Worm (Caenorhabditis elegans) whole organism, young adult: ENCODE data around the gene T21C9.9.
A peak's percentile ranks its signal among the peaks of the same experiment; 100 is the strongest.

Source experiments
- B0336.3 ChIP-seq: fragments of 200-800 bp; sonication (Bioruptor generic); IDR thresholded peaks from 2 replicates; pipeline ENCODE4 v1.3.6; 2022; ENCODE audit warnings: missing genetic modification characterization, missing compliant biosample characterization
- D2030.7 ChIP-seq: fragments of 200-800 bp; sonication (Bioruptor generic); IDR thresholded peaks from 2 replicates; pipeline ENCODE4 v1.3.6; 2022; ENCODE audit warnings: missing genetic modification reagents, missing genetic modification characterization, missing compliant biosample characterization
- F22D6.2 ChIP-seq: sonication (generic microtip); optimal IDR thresholded peaks from 2 replicates; lab custom pipeline; 2016; ENCODE audit warnings: mild to moderate bottlenecking, missing genetic modification characterization, missing compliant biosample characterization
- F23B12.7 ChIP-seq: sonication (generic microtip); optimal IDR thresholded peaks from 2 replicates; lab custom pipeline; 2017; ENCODE audit warnings: missing genetic modification characterization, mild to moderate bottlenecking, missing compliant biosample characterization, antibody characterized with exemption, moderate library complexity; ENCODE audit not compliant: insufficient read depth
- F55B11.4 ChIP-seq: sonication (generic microtip); optimal IDR thresholded peaks from 2 replicates; lab custom pipeline; 2016; ENCODE audit warnings: missing compliant biosample characterization, missing genetic modification characterization, borderline replicate concordance; ENCODE audit not compliant: insufficient read depth
- Y53G8AR.9 ChIP-seq: fragments of 200-800 bp; sonication (Bioruptor generic); conservative IDR thresholded peaks from 2 replicates; pipeline ENCODE4 v1.3.6; 2022; ENCODE audit warnings: missing genetic modification reagents, missing genetic modification characterization, missing compliant biosample characterization
- aptf-2 ChIP-seq: fragments of 200-800 bp; sonication (Bioruptor generic); conservative IDR thresholded peaks from 2 replicates; pipeline ENCODE4 v1.3.6; 2022; ENCODE audit warnings: missing genetic modification reagents, missing genetic modification characterization, missing compliant biosample characterization
- aptf-3 ChIP-seq: fragments of 200-800 bp; sonication (Bioruptor generic); IDR thresholded peaks from 2 replicates; pipeline ENCODE4 v1.3.6; 2022; ENCODE audit warnings: missing genetic modification characterization, missing compliant biosample characterization
- attf-3 ChIP-seq: fragments of 200-800 bp; sonication (Bioruptor generic); conservative IDR thresholded peaks from 2 replicates; pipeline ENCODE4 v1.3.6; 2022; ENCODE audit warnings: missing genetic modification reagents, missing genetic modification characterization, missing compliant biosample characterization
- attf-5 ChIP-seq: fragments of 200-800 bp; sonication (Bioruptor generic); optimal IDR thresholded peaks from 2 replicates; lab custom pipeline; 2018; ENCODE audit warnings: mild to moderate bottlenecking, missing genetic modification characterization, missing compliant biosample characterization
- ceh-100 ChIP-seq: fragments of 200-800 bp; sonication (Bioruptor generic); IDR thresholded peaks from 2 replicates; pipeline ENCODE4 v1.3.6; 2022; ENCODE audit warnings: missing genetic modification reagents, missing genetic modification characterization, missing compliant biosample characterization
- dpl-1 ChIP-seq: fragments of 150-350 bp; optimal IDR thresholded peaks from 2 replicates; lab custom pipeline; 2014; ENCODE audit warnings: missing biosample characterization, missing genetic modification reagents, missing genetic modification characterization
- efl-1 ChIP-seq: fragments of 150-350 bp; optimal IDR thresholded peaks from 2 replicates; lab custom pipeline; 2014; ENCODE audit warnings: missing biosample characterization, missing genetic modification reagents, missing genetic modification characterization
- egl-18 ChIP-seq: fragments of 200-800 bp; sonication (Bioruptor generic); IDR thresholded peaks from 2 replicates; pipeline ENCODE4 v1.3.6; 2022; ENCODE audit warnings: missing genetic modification reagents, missing genetic modification characterization, missing compliant biosample characterization
- egl-44 ChIP-seq: fragments of 200-800 bp; sonication (Bioruptor generic); IDR thresholded peaks from 2 replicates; pipeline ENCODE4 v1.3.6; 2022; ENCODE audit warnings: missing genetic modification reagents, missing genetic modification characterization, missing compliant biosample characterization
- egrh-3 ChIP-seq: fragments of 200-800 bp; sonication (Bioruptor generic); IDR thresholded peaks from 2 replicates; pipeline ENCODE4 v1.3.6; 2022; ENCODE audit warnings: missing genetic modification reagents, missing genetic modification characterization, missing compliant biosample characterization
- hmg-1.2 ChIP-seq: fragments of 200-800 bp; sonication (Bioruptor generic); IDR thresholded peaks from 2 replicates; pipeline ENCODE4 v1.3.6; 2022; ENCODE audit warnings: missing genetic modification reagents, missing genetic modification characterization, missing compliant biosample characterization
- hrde-1 ChIP-seq: sonication (generic microtip); optimal IDR thresholded peaks from 2 replicates; lab custom pipeline; 2016; ENCODE audit warnings: missing genetic modification characterization, mild to moderate bottlenecking, missing compliant biosample characterization, moderate library complexity, missing genotype, missing genetic modification reagents, borderline replicate concordance
- lsl-1 ChIP-seq: fragments of 200-800 bp; sonication (Bioruptor generic); optimal IDR thresholded peaks from 2 replicates; lab custom pipeline; 2018; ENCODE audit warnings: mild to moderate bottlenecking, missing genetic modification characterization, moderate library complexity, missing compliant biosample characterization
- madf-10 ChIP-seq: sonication (generic microtip); optimal IDR thresholded peaks from 2 replicates; lab custom pipeline; 2016; ENCODE audit warnings: mild to moderate bottlenecking, missing genetic modification characterization, missing compliant biosample characterization
- madf-6 ChIP-seq: fragments of 200-800 bp; sonication (Bioruptor generic); IDR thresholded peaks from 2 replicates; pipeline ENCODE4 v1.3.6; 2022; ENCODE audit warnings: missing genetic modification reagents, missing genetic modification characterization, missing compliant biosample characterization
- madf-8 ChIP-seq: fragments of 200-800 bp; sonication (Bioruptor generic); conservative IDR thresholded peaks from 2 replicates; pipeline ENCODE4 v1.3.6; 2022; ENCODE audit warnings: missing genetic modification reagents, missing genetic modification characterization, missing compliant biosample characterization
- nhr-120 ChIP-seq: fragments of 200-800 bp; sonication (Bioruptor generic); IDR thresholded peaks from 2 replicates; pipeline ENCODE4 v1.3.6; 2022; ENCODE audit warnings: missing genetic modification characterization, missing compliant biosample characterization
- nhr-90 ChIP-seq: sonication (generic microtip); optimal IDR thresholded peaks from 2 replicates; lab custom pipeline; 2016; ENCODE audit warnings: missing genotype, mild to moderate bottlenecking, missing genetic modification characterization, missing compliant biosample characterization
- pha-4 ChIP-seq: fragments of 150-350 bp; sonication (generic microtip); optimal IDR thresholded peaks from 2 replicates; lab custom pipeline; 2014; ENCODE audit warnings: missing biosample characterization, missing genetic modification reagents, missing genetic modification characterization
- rec-8 ChIP-seq, 2 experiments: sonication (generic microtip); optimal IDR thresholded peaks; 2 replicates each; lab custom pipeline; 2016; ENCODE audit warnings: mild to moderate bottlenecking in 2 of 2, missing genetic modification characterization in 2 of 2, missing genetic modification reagents in 2 of 2, missing genotype in 2 of 2, missing biosample characterization in 1 of 2, missing compliant biosample characterization in 1 of 2, moderate library complexity in 1 of 2
- repo-1 ChIP-seq: sonication (generic microtip); optimal IDR thresholded peaks from 2 replicates; lab custom pipeline; 2017; ENCODE audit warnings: mild to moderate bottlenecking, missing genetic modification characterization, missing compliant biosample characterization
- rpc-1 ChIP-seq, 2 experiments: fragments of 150-350 bp in 1 of 2; sonication (generic microtip) in 1 of 2; optimal IDR thresholded peaks; 2 replicates each; lab custom pipeline; 2014 to 2018; ENCODE audit warnings: missing biosample characterization in 1 of 2, missing genetic modification characterization in 1 of 2, missing genetic modification reagents in 1 of 2, missing genotype in 1 of 2
- sptf-2 ChIP-seq: fragments of 200-800 bp; sonication (Bioruptor generic); optimal IDR thresholded peaks from 2 replicates; lab custom pipeline; 2018; ENCODE audit warnings: mild to moderate bottlenecking, missing genetic modification characterization, missing compliant biosample characterization
- tbx-9 ChIP-seq: sonication (generic microtip); optimal IDR thresholded peaks from 2 replicates; lab custom pipeline; 2016; ENCODE audit warnings: borderline replicate concordance, missing genetic modification characterization, inconsistent platforms, missing compliant biosample characterization
- unc-130 ChIP-seq: sonication (generic microtip); optimal IDR thresholded peaks from 2 replicates; lab custom pipeline; 2016; ENCODE audit warnings: missing genetic modification reagents, missing genetic modification characterization, missing compliant biosample characterization
- xnd-1 ChIP-seq: sonication (generic microtip); optimal IDR thresholded peaks from 2 replicates; lab custom pipeline; 2016; ENCODE audit warnings: missing genotype, missing genetic modification reagents, missing genetic modification characterization, missing compliant biosample characterization
- ztf-28 ChIP-seq: fragments of 200-800 bp; sonication (Bioruptor generic); IDR thresholded peaks from 2 replicates; pipeline ENCODE4 v1.3.6; 2022; ENCODE audit warnings: missing genetic modification reagents, missing genetic modification characterization, missing compliant biosample characterization

T21C9.9 gene

ce11 chrV:10630497-10630896 lies 38.1 kb upstream of the T21C9.9 start:
- TF ChIP-seq repo-1 (tag; lab: Kevin White, UChicago): no peak
- no peak for TF ChIP-seq egl-44 (GFP tag; lab: Robert Waterston, UW)
- no peak for TF ChIP-seq madf-8
- no peak for TF ChIP-seq D2030.7 (GFP tag; lab: Robert Waterston, UW)
- TF ChIP-seq rec-8 (tag; optimal IDR thresholded peaks at IDR 0.05; lab: Kevin White, UChicago): no peak
- TF ChIP-seq Y53G8AR.9: no peak
- no peak for TF ChIP-seq pha-4 (tag; lab: Kevin White, UChicago)
- no peak for TF ChIP-seq hrde-1 (tag; lab: Kevin White, UChicago)
- TF ChIP-seq sptf-2 (GFP tag; lab: Kevin White, UChicago): no peak

DNA sequence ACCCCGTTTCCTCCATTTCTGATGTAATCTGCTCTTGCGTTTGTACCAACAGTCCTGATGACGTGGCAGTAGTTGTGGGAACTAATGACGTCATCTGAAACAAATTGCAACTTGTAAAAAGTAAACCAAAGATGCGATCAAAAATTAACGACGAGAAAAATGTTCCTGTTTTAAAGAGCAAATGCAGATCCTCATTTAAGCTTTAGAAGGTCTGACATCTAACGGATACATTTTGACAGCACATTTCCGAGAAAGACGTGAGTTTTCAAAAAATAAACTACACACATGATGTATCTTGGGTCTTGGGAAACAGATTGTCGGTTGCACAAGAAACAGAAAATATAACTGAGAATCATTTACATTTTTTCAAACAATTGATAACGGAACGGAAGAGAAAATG lies 23.1 kb upstream of the T21C9.9 start, which contains the start of gene H09F14.1:
Gene H09F14.1 (minus strand): TSS at position 101 of the 400 bp plus-strand sequence.
- TF ChIP-seq ztf-28 (GFP tag; lab: Robert Waterston, UW) (no peak), dpl-1 (GFP tag; lab: Kevin White, UChicago) (no peak), rpc-1 (optimal IDR thresholded peaks at IDR 0.05; lab: Kevin White, UChicago) (no peak), rpc-1 (tag; optimal IDR thresholded peaks at IDR 0.05; lab: Kevin White, UChicago) (no peak), attf-5 (GFP tag; lab: Kevin White, UChicago) (no peak), aptf-3 (GFP tag; lab: Robert Waterston, UW) (no peak), nhr-120 (GFP tag; lab: Robert Waterston, UW) (no peak), F55B11.4 (tag; lab: Kevin White, UChicago) (no peak), egl-44 (GFP tag; lab: Robert Waterston, UW) (no peak), repo-1 (tag; lab: Kevin White, UChicago) (no peak), F22D6.2 (tag; lab: Kevin White, UChicago) (no peak), egl-18 (GFP tag; lab: Robert Waterston, UW) (no peak), aptf-2 (GFP tag; lab: Robert Waterston, UW) (no peak), F23B12.7 (tag; lab: Kevin White, UChicago) (no peak), Y53G8AR.9 (no peak)

DNA sequence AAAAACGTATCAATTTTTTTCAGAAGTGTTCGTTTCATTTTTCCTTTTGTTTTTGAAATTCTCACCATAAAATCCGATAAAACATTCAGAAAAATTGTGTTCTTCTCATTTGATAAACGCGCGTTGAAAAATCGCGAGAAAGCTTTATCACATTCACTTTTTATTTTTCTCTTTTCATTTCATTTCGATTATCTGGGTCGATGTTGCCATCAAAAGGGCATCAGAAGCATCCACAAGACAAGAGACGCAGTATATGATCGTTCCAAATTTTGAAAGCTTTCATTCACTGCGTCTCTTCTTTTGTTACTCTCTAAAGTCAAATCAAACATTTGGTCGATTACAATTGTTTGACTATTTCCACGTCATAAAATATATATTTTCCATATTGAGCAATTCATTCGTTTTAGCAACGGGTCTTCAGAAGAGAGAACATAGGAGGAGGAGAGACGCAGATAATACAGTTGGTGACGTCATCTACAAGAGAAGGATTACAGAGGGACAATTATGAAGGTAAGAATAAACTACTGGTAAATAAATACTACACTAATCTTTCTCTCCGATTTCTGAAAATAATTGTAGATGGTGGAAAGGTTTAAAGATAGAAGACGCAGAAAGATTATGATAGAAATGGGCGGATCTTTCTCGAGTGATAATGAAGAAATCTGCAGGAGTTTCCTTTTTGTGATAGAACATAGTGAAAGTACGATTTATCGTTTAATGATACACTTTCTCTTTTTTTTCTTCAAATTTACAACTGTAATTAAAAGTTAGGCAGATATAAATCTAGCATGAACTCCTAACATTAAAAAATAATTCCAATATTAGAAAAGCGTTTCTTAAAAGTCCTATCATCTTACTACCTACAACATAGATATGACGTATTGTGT lies 9.9 kb upstream of the T21C9.9 start, which contains the start of gene H27A22.1:
Gene H27A22.1 (plus strand): TSS at position 505 of the 887 bp plus-strand sequence.
- TF ChIP-seq hmg-1.2 (GFP tag; lab: Robert Waterston, UW): peak; percentile 56; the same call in 1 of the 2 replicates
- no peak for TF ChIP-seq ceh-100 (GFP tag; lab: Robert Waterston, UW)

ce11 chrV:10598670-10599154 lies 6.3 kb upstream of the T21C9.9 start, which contains the start of gene scpl-4:
TSS of gene scpl-4 (plus strand) at chrV:10599104.
- peak; percentile 75 for TF ChIP-seq attf-3 (GFP tag; lab: Robert Waterston, UW)
- TF ChIP-seq unc-130 (GFP tag; lab: Kevin White, UChicago): no peak
- no peak for TF ChIP-seq egrh-3 (GFP tag; lab: Robert Waterston, UW)

DNA sequence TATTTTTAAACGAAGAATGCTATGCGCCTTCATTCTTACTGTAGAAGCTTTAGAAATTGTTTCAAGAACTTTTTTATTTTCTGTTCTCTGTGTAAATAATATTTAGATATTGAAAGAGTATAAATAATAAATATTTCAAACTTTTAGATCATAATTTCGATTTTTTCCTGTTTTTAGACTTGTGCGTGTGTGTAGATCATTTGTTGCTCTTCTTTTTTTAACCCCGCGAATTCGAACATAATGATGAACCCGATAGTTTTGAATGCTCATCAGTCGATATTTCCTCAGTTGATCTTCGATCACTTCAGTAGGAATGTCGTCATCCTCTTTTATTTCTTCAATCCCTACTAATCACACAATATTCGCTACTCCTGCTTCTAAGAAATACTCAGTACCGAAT lies 4.9 kb upstream of the T21C9.9 start, which contains the start of gene T21C9.13:
Gene T21C9.13 (plus strand): TSS at position 33 of the 400 bp plus-strand sequence.
- TF ChIP-seq tbx-9 (tag; lab: Kevin White, UChicago) (no peak), B0336.3 (GFP tag; lab: Robert Waterston, UW) (no peak), nhr-90 (tag; lab: Kevin White, UChicago) (no peak), lsl-1 (GFP tag; lab: Kevin White, UChicago) (peak; percentile 45), F22D6.2 (tag; lab: Kevin White, UChicago) (no peak), madf-10 (no peak), madf-6 (peak; percentile 60; the same call in 1 of the 2 replicates), efl-1 (GFP tag; lab: Kevin White, UChicago) (peak; percentile 55), xnd-1 (peak; percentile 10), hrde-1 (tag; lab: Kevin White, UChicago) (no peak)
- TF ChIP-seq, all 124 proteins: peak for 4
